Worm (Caenorhabditis elegans) whole organism, midembryonic: ENCODE data around the gene srw-1.
"Not testable (repeated sequence)": the region's sequence is repeated elsewhere in the genome, so short reads cannot be mapped to it uniquely, and the experiment has no call there.

Source experiments
- T22C8.4 ChIP-seq: fragments of 200-800 bp; sonication (Bioruptor generic); IDR thresholded peaks from 2 replicates; pipeline ENCODE4 v1.3.6; 2022; ENCODE audit warnings: missing genetic modification characterization, missing compliant biosample characterization
- cog-1 ChIP-seq: sonication (generic microtip); optimal IDR thresholded peaks from 2 replicates; lab custom pipeline; 2016; ENCODE audit warnings: missing genetic modification characterization, missing compliant biosample characterization
- flt-1 ChIP-seq: fragments of 200-800 bp; sonication (Bioruptor generic); IDR thresholded peaks from 2 replicates; pipeline ENCODE4 v1.3.6; 2022; ENCODE audit warnings: missing genetic modification characterization, missing compliant biosample characterization
- klf-2 ChIP-seq: fragments of 200-800 bp; sonication (Bioruptor generic); conservative IDR thresholded peaks from 2 replicates; pipeline ENCODE4 v1.3.6; 2022; ENCODE audit warnings: missing genetic modification reagents, missing genetic modification characterization, missing compliant biosample characterization
- med-1 ChIP-seq: sonication (generic microtip); optimal IDR thresholded peaks from 2 replicates; lab custom pipeline; 2017; ENCODE audit warnings: missing genetic modification characterization, mild to moderate bottlenecking, missing compliant biosample characterization, antibody characterized with exemption, missing genetic modification reagents; ENCODE audit not compliant: insufficient read depth
- ref-1 ChIP-seq: fragments of 200-800 bp; sonication (Bioruptor generic); conservative IDR thresholded peaks from 2 replicates; pipeline ENCODE4 v1.3.6; 2022; ENCODE audit warnings: missing genetic modification reagents, missing genetic modification characterization, missing compliant biosample characterization
- tab-1 ChIP-seq: fragments of 200-800 bp; sonication (Bioruptor generic); IDR thresholded peaks from 2 replicates; pipeline ENCODE4 v1.3.6; 2022; ENCODE audit warnings: missing genetic modification characterization, missing compliant biosample characterization
- ztf-23 ChIP-seq: fragments of 200-800 bp; sonication (Bioruptor generic); IDR thresholded peaks from 2 replicates; pipeline ENCODE4 v1.3.6; 2022; ENCODE audit warnings: missing genetic modification reagents, missing genetic modification characterization, missing compliant biosample characterization
- ztf-29 ChIP-seq: fragments of 200-800 bp; sonication (Bioruptor generic); IDR thresholded peaks from 2 replicates; pipeline ENCODE4 v1.3.6; 2022; ENCODE audit warnings: missing genetic modification reagents, missing genetic modification characterization, missing compliant biosample characterization

Gene srw-1

ce11 chrV:15191971-15192370 lies 6.1 kb upstream of the srw-1 start:
- TF ChIP-seq tab-1: no peak
- TF ChIP-seq ref-1 (GFP tag; lab: Robert Waterston, UW): no peak
- no peak for TF ChIP-seq T22C8.4 (GFP tag; lab: Robert Waterston, UW)
- TF ChIP-seq ztf-29 (GFP tag; lab: Robert Waterston, UW): no peak
- no peak for TF ChIP-seq klf-2 (GFP tag; lab: Robert Waterston, UW)
- TF ChIP-seq flt-1 (GFP tag; lab: Robert Waterston, UW): no peak
- TF ChIP-seq cog-1 (tag; lab: Kevin White, UChicago): no peak
- TF ChIP-seq med-1: no peak
- no peak for TF ChIP-seq ztf-23 (GFP tag; lab: Robert Waterston, UW)

- TF ChIP-seq T22C8.4 (GFP tag; lab: Robert Waterston, UW) (no peak), cog-1 (tag; lab: Kevin White, UChicago) (no peak), flt-1 (GFP tag; lab: Robert Waterston, UW) (no peak), ref-1 (GFP tag; lab: Robert Waterston, UW) (no peak), tab-1 (no peak)
Observed at ce11 chrV:15192377-15192776, 5.7 kb upstream of the srw-1 start, which contains the start of gene plc-2. TSS of gene plc-2 (plus strand) at chrV:15192572.

ce11 chrV:15193909-15194308 lies 4.1 kb upstream of the srw-1 start, which contains the start of gene Y75B12B.13:
TSS of gene Y75B12B.13 (minus strand) at chrV:15194009.
- TF ChIP-seq tab-1 (no peak), flt-1 (GFP tag; lab: Robert Waterston, UW) (no peak), ref-1 (GFP tag; lab: Robert Waterston, UW) (no peak), klf-2 (GFP tag; lab: Robert Waterston, UW) (no peak), ztf-23 (GFP tag; lab: Robert Waterston, UW) (no peak), ztf-29 (GFP tag; lab: Robert Waterston, UW) (no peak), med-1 (no peak), T22C8.4 (GFP tag; lab: Robert Waterston, UW) (no peak), cog-1 (tag; lab: Kevin White, UChicago) (no peak)

- TF ChIP-seq ref-1 (GFP tag; lab: Robert Waterston, UW) (no peak), med-1 (no peak), cog-1 (tag; lab: Kevin White, UChicago) (no peak), ztf-29 (GFP tag; lab: Robert Waterston, UW) (no peak), ztf-23 (GFP tag; lab: Robert Waterston, UW) (no peak), T22C8.4 (GFP tag; lab: Robert Waterston, UW) (no peak), klf-2 (GFP tag; lab: Robert Waterston, UW) (no peak), flt-1 (GFP tag; lab: Robert Waterston, UW) (no peak), tab-1 (no peak)
Observed at ce11 chrV:15199768-15200167, 1.7 kb downstream of the srw-1 start, which contains the start of gene Y75B12B.10. TSS of gene Y75B12B.10 (plus strand) at chrV:15200068.

ce11 chrV:15207681-15208080 lies 9.6 kb downstream of the srw-1 start, which contains the start of gene C41G6.12:
TSS of gene C41G6.12 (minus strand) at chrV:15207781.
- TF ChIP-seq flt-1 (GFP tag; lab: Robert Waterston, UW); tab-1; ref-1 (GFP tag; lab: Robert Waterston, UW): not testable (repeated sequence)

- TF ChIP-seq ztf-29 (GFP tag; lab: Robert Waterston, UW); flt-1 (GFP tag; lab: Robert Waterston, UW); tab-1: not testable (repeated sequence)
Observed at ce11 chrV:15211869-15212268, 13.8 kb downstream of the srw-1 start, which contains the start of gene sri-24. TSS of gene sri-24 (plus strand) at chrV:15212169.

ce11 chrV:15215175-15215574 lies 17.1 kb downstream of the srw-1 start, which contains the start of gene sri-26:
TSS of gene sri-26 (plus strand) at chrV:15215475.
- TF ChIP-seq med-1; T22C8.4 (GFP tag; lab: Robert Waterston, UW); cog-1 (tag; lab: Kevin White, UChicago): not testable (repeated sequence)

ce11 chrV:15216705-15217104 lies 18.6 kb downstream of the srw-1 start, which contains the start of gene sri-25:
TSS of gene sri-25 (plus strand) at chrV:15217005.
- no peak for TF ChIP-seq cog-1 (tag; lab: Kevin White, UChicago)
- no peak for TF ChIP-seq tab-1
- TF ChIP-seq ztf-23 (GFP tag; lab: Robert Waterston, UW): no peak
- TF ChIP-seq med-1: no peak
- no peak for TF ChIP-seq flt-1 (GFP tag; lab: Robert Waterston, UW)
- no peak for TF ChIP-seq ref-1 (GFP tag; lab: Robert Waterston, UW)
- no peak for TF ChIP-seq ztf-29 (GFP tag; lab: Robert Waterston, UW)
- TF ChIP-seq klf-2 (GFP tag; lab: Robert Waterston, UW): no peak
- TF ChIP-seq T22C8.4 (GFP tag; lab: Robert Waterston, UW): no peak

- TF ChIP-seq med-1 (no peak), ref-1 (GFP tag; lab: Robert Waterston, UW) (no peak), cog-1 (tag; lab: Kevin White, UChicago) (no peak), ztf-23 (GFP tag; lab: Robert Waterston, UW) (no peak), ztf-29 (GFP tag; lab: Robert Waterston, UW) (no peak), klf-2 (GFP tag; lab: Robert Waterston, UW) (no peak), tab-1 (no peak), T22C8.4 (GFP tag; lab: Robert Waterston, UW) (no peak)
Observed at ce11 chrV:15221330-15221729, 23.3 kb downstream of the srw-1 start, which contains the start of gene irld-25. TSS of gene irld-25 (plus strand) at chrV:15221630.

- TF ChIP-seq tab-1 (no peak), ztf-29 (GFP tag; lab: Robert Waterston, UW) (no peak), ref-1 (GFP tag; lab: Robert Waterston, UW) (no peak), cog-1 (tag; lab: Kevin White, UChicago) (no peak), flt-1 (GFP tag; lab: Robert Waterston, UW) (no peak), ztf-23 (GFP tag; lab: Robert Waterston, UW) (no peak), med-1 (no peak), klf-2 (GFP tag; lab: Robert Waterston, UW) (no peak), T22C8.4 (GFP tag; lab: Robert Waterston, UW) (no peak)
Observed at ce11 chrV:15223668-15224067, 25.6 kb downstream of the srw-1 start, which contains the start of gene srw-24. TSS of gene srw-24 (plus strand) at chrV:15223968.
